Fruit fly (Drosophila melanogaster) whole organism, embryonic: ENCODE results near the gene CG7296.

Experiments used
- B-H1 ChIP-seq: fragments of 200-800 bp; sonication (Bioruptor generic); IDR thresholded peaks from 3 replicates; pipeline ENCODE4 v1.3.6; 2022; ENCODE audit warnings: missing biosample characterization, missing genetic modification characterization
- CG16779 ChIP-seq: fragments of 200-800 bp; sonication (Bioruptor generic); IDR thresholded peaks from 2 replicates; pipeline ENCODE4 v1.3.6; 2022; ENCODE audit warnings: missing biosample characterization, missing genetic modification characterization
- CG31224 ChIP-seq: fragments of 200-800 bp; sonication (Bioruptor generic); IDR thresholded peaks from 2 replicates; pipeline ENCODE4 v1.3.6; 2022; ENCODE audit warnings: missing biosample characterization, missing genetic modification characterization
- chn ChIP-seq: fragments of 200-800 bp; sonication (Bioruptor generic); optimal IDR thresholded peaks from 2 replicates; lab custom pipeline; 2016; ENCODE audit warnings: missing biosample characterization, missing genetic modification characterization
- croc ChIP-seq: fragments of 200-800 bp; sonication (Bioruptor generic); conservative IDR thresholded peaks from 3 replicates; pipeline ENCODE4 v1.3.6; 2022; ENCODE audit warnings: missing biosample characterization, missing genetic modification characterization
- gem ChIP-seq: fragments of 200-800 bp; sonication (Bioruptor generic); optimal IDR thresholded peaks from 2 replicates; lab custom pipeline; 2019; ENCODE audit warnings: missing biosample characterization, mild to moderate bottlenecking, missing genetic modification characterization, moderate library complexity
- usp ChIP-seq: fragments of >200 bp; optimal IDR thresholded peaks from 2 replicates; lab custom pipeline; 2017; ENCODE audit warnings: missing biosample characterization, missing genetic modification characterization
- z ChIP-seq: fragments of 200-800 bp; sonication (Bioruptor generic); IDR thresholded peaks from 3 replicates; pipeline ENCODE4 v1.3.6; 2022; ENCODE audit warnings: missing biosample characterization, missing genetic modification characterization

- no peak for TF ChIP-seq croc
- TF ChIP-seq CG31224: no peak
- TF ChIP-seq chn: no peak
- no peak for TF ChIP-seq B-H1
- no peak for TF ChIP-seq usp (GFP tag; lab: Kevin White, UChicago)
- TF ChIP-seq gem (tag; lab: Kevin White, UChicago): peak; percentile 66
- TF ChIP-seq z (GFP tag; lab: Robert Waterston, UW): no peak
- TF ChIP-seq CG16779 (GFP tag; lab: Robert Waterston, UW): no peak
Measured at dm6 chr2L:10676933-10677714, 9.7 kb downstream of the CG7296 start, which contains the start of gene CG17104.
